Worm (Caenorhabditis elegans): Measurements from ENCODE around the gene F38B6.2.

- no peak for TF ChIP-seq pax-3 (tag; optimal IDR thresholded peaks at IDR 0.05)
- TF ChIP-seq mep-1 (tag; optimal IDR thresholded peaks at IDR 0.05), result no peak
- no peak for TF ChIP-seq aly-2 (tag; optimal IDR thresholded peaks at IDR 0.05)
- TF ChIP-seq ceh-82 (tag; optimal IDR thresholded peaks at IDR 0.05), result no peak
- no peak for TF ChIP-seq swsn-7 (tag; optimal IDR thresholded peaks at IDR 0.05)
- TF ChIP-seq pqm-1 (tag; optimal IDR thresholded peaks at IDR 0.05), result no peak
- no peak for TF ChIP-seq unc-62 (GFP tag; optimal IDR thresholded peaks at IDR 0.05)
- no peak for TF ChIP-seq hpl-2 (GFP tag; optimal IDR thresholded peaks at IDR 0.05)
- no peak for TF ChIP-seq dpl-1 (GFP tag; optimal IDR thresholded peaks at IDR 0.05)
- no peak for TF ChIP-seq pag-3 (tag; optimal IDR thresholded peaks at IDR 0.05; ENCODE audit: borderline replicate concordance, insufficient read depth)
- TF ChIP-seq lin-13 (GFP tag; optimal IDR thresholded peaks at IDR 0.05), result no peak
- no peak for TF ChIP-seq blmp-1 (tag; optimal IDR thresholded peaks at IDR 0.05)
- no peak for TF ChIP-seq isw-1 (GFP tag; IDR thresholded peaks at IDR 0.05)
Observed at ce11 chrX:6691653-6692052, 6.7 kb upstream of the F38B6.2 start.
